Fruit fly (Drosophila melanogaster): ENCODE data around the gene BuGZ.

DNA sequence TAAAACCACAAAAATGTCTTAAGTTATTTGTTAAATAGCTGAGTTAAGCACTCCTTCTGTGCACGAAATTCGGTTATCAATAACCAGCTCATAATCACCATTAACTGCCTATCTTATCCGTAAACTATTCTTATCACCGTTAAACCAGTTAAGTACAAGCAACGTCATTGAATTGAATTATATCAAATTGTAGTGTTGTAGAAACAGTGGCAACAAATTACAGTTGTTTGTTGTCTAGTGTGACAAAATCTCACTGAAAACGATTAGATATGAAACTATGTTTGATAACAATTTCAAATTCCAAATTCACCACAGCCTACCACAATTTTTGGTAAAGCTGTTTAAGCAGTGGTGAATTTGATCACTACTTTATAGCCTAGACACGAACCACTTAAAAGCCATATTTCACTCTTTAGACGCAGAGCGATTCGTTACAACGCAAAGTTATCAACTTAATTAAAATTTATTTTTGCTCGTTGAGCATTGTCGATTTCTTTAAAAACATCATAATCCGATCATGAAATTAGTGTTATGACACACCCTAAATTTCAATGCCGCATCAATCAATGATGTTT lies 58.5 kb downstream of the BuGZ start:
- TF ChIP-seq EcR (GFP tag; optimal IDR thresholded peaks at IDR 0.05) (no peak), Dll (optimal IDR thresholded peaks at IDR 0.05) (no peak), psq (optimal IDR thresholded peaks at IDR 0.05) (no peak)
